Worm (Caenorhabditis elegans) whole organism, late embryonic: Measurements from ENCODE around the gene F34D6.1.
"Not testable (repeated sequence)": the region's sequence is repeated elsewhere in the genome, so short reads cannot be mapped to it uniquely, and the experiment has no call there.

Experiments
- C38D4.7 ChIP-seq: fragments of 200-800 bp; sonication (Bioruptor generic); optimal IDR thresholded peaks from 2 replicates; lab custom pipeline; 2018; ENCODE audit warnings: mild to moderate bottlenecking, missing genetic modification characterization, moderate library complexity, missing compliant biosample characterization
- T23F11.4 ChIP-seq: fragments of 200-800 bp; sonication (Bioruptor generic); optimal IDR thresholded peaks from 2 replicates; lab custom pipeline; 2018; ENCODE audit warnings: mild to moderate bottlenecking, missing genetic modification characterization, missing compliant biosample characterization
- Y22D7AL.16 ChIP-seq: sonication (generic microtip); optimal IDR thresholded peaks from 2 replicates; lab custom pipeline; 2016; ENCODE audit warnings: missing genetic modification characterization, missing compliant biosample characterization
- ahr-1 ChIP-seq: sonication (generic microtip); optimal IDR thresholded peaks from 2 replicates; lab custom pipeline; 2016; ENCODE audit warnings: missing genetic modification characterization, missing compliant biosample characterization
- ama-1 ChIP-seq: fragments of 150-350 bp; optimal IDR thresholded peaks from 2 replicates; lab custom pipeline; 2014
- ceh-14 ChIP-seq: sonication (generic microtip); optimal IDR thresholded peaks from 2 replicates; lab custom pipeline; 2016; ENCODE audit warnings: missing genotype, missing genetic modification characterization, missing compliant biosample characterization
- ceh-18 ChIP-seq: sonication (generic microtip); optimal IDR thresholded peaks from 2 replicates; lab custom pipeline; 2016; ENCODE audit warnings: missing genetic modification characterization, missing compliant biosample characterization
- ceh-19 ChIP-seq: fragments of 200-800 bp; sonication (Bioruptor generic); optimal IDR thresholded peaks from 2 replicates; lab custom pipeline; 2018; ENCODE audit warnings: mild to moderate bottlenecking, missing genetic modification characterization, missing compliant biosample characterization
- ceh-22 ChIP-seq: sonication (generic microtip); optimal IDR thresholded peaks from 2 replicates; lab custom pipeline; 2017; ENCODE audit warnings: missing biosample characterization, missing genetic modification characterization
- ceh-24 ChIP-seq: sonication (generic microtip); optimal IDR thresholded peaks from 2 replicates; lab custom pipeline; 2016; ENCODE audit warnings: mild to moderate bottlenecking, missing genetic modification characterization, missing compliant biosample characterization
- ceh-31 ChIP-seq: sonication (generic microtip); optimal IDR thresholded peaks from 2 replicates; lab custom pipeline; 2016; ENCODE audit warnings: missing genetic modification characterization, missing compliant biosample characterization
- ceh-45 ChIP-seq: fragments of 200-800 bp; sonication (Bioruptor generic); IDR thresholded peaks from 2 replicates; pipeline ENCODE4 v1.3.6; 2022; ENCODE audit warnings: missing genetic modification reagents, missing genetic modification characterization, missing compliant biosample characterization
- ceh-6 ChIP-seq: fragments of 200-800 bp; sonication (Bioruptor generic); optimal IDR thresholded peaks from 2 replicates; lab custom pipeline; 2018; ENCODE audit warnings: mild to moderate bottlenecking, missing genetic modification characterization, missing compliant biosample characterization
- che-1 ChIP-seq: sonication (generic microtip); optimal IDR thresholded peaks from 2 replicates; lab custom pipeline; 2016; ENCODE audit warnings: mild to moderate bottlenecking, missing genetic modification characterization, missing compliant biosample characterization
- elt-2 ChIP-seq: sonication (generic microtip); optimal IDR thresholded peaks from 2 replicates; lab custom pipeline; 2016; ENCODE audit warnings: missing genetic modification reagents, missing genetic modification characterization, missing compliant biosample characterization
- elt-4 ChIP-seq: sonication (generic microtip); optimal IDR thresholded peaks from 2 replicates; lab custom pipeline; 2016; ENCODE audit warnings: missing genetic modification characterization, missing compliant biosample characterization
- eyg-1 ChIP-seq: sonication (generic microtip); optimal IDR thresholded peaks from 2 replicates; lab custom pipeline; 2016; ENCODE audit warnings: missing genotype, missing genetic modification characterization, missing compliant biosample characterization
- fax-1 ChIP-seq: sonication (generic microtip); optimal IDR thresholded peaks from 2 replicates; lab custom pipeline; 2016; ENCODE audit warnings: missing genotype, missing genetic modification characterization, missing compliant biosample characterization
- mec-3 ChIP-seq: sonication (generic microtip); optimal IDR thresholded peaks from 2 replicates; lab custom pipeline; 2016; ENCODE audit warnings: borderline replicate concordance, missing genetic modification characterization, missing compliant biosample characterization
- npax-4 ChIP-seq: sonication (generic microtip); optimal IDR thresholded peaks from 2 replicates; lab custom pipeline; 2016; ENCODE audit warnings: missing genetic modification characterization, missing compliant biosample characterization
- odd-2 ChIP-seq: sonication (generic microtip); optimal IDR thresholded peaks from 2 replicates; lab custom pipeline; 2017; ENCODE audit warnings: antibody characterized with exemption, mild to moderate bottlenecking, missing genetic modification characterization, missing compliant biosample characterization
- pag-3 ChIP-seq: sonication (generic microtip); optimal IDR thresholded peaks from 2 replicates; lab custom pipeline; 2016; ENCODE audit warnings: missing compliant biosample characterization, missing genetic modification characterization, borderline replicate concordance
- pax-1 ChIP-seq: fragments of 150-350 bp; optimal IDR thresholded peaks from 2 replicates; lab custom pipeline; 2014; ENCODE audit warnings: missing biosample characterization, missing genetic modification characterization
- pha-4 ChIP-seq: fragments of 150-350 bp; optimal IDR thresholded peaks from 2 replicates; lab custom pipeline; 2018; ENCODE audit warnings: missing biosample characterization, missing genetic modification reagents, missing genetic modification characterization
- pros-1 ChIP-seq: fragments of 150-350 bp; optimal IDR thresholded peaks from 2 replicates; lab custom pipeline; 2014; ENCODE audit warnings: missing biosample characterization, missing genetic modification reagents, missing genetic modification characterization
- rnt-1 ChIP-seq: sonication (generic microtip); optimal IDR thresholded peaks from 2 replicates; lab custom pipeline; 2016; ENCODE audit warnings: missing genetic modification characterization, missing compliant biosample characterization
- syd-9 ChIP-seq: sonication (generic microtip); optimal IDR thresholded peaks from 2 replicates; lab custom pipeline; 2016; ENCODE audit warnings: mild to moderate bottlenecking, missing genetic modification characterization, moderate library complexity, missing compliant biosample characterization
- unc-3 ChIP-seq, 2 experiments: fragments of 200-800 bp in 1 of 2; sonication (Bioruptor generic) in 1 of 2; sonication (generic microtip) in 1 of 2; conservative IDR thresholded peaks in 1 of 2; optimal IDR thresholded peaks in 1 of 2; 2 replicates each; pipeline versions ENCODE4 v1.3.6 to Lab custom; 2016 to 2022; ENCODE audit warnings: missing compliant biosample characterization in 2 of 2, missing genetic modification characterization in 2 of 2, missing genetic modification reagents in 1 of 2
- unc-42 ChIP-seq: sonication (generic microtip); optimal IDR thresholded peaks from 2 replicates; lab custom pipeline; 2016; ENCODE audit warnings: missing genotype, missing genetic modification characterization, missing compliant biosample characterization
- unc-55 ChIP-seq: sonication (generic microtip); optimal IDR thresholded peaks from 2 replicates; lab custom pipeline; 2017; ENCODE audit warnings: missing biosample characterization, missing genetic modification reagents, missing genetic modification characterization

F34D6.1 gene

ce11 chrII:2684783-2685182, 3.8 kb upstream of the F34D6.1 start:
- no peak for TF ChIP-seq T23F11.4 (GFP tag; lab: Kevin White, UChicago)
- TF ChIP-seq ceh-24, result no peak
- TF ChIP-seq syd-9 (tag; lab: Kevin White, UChicago), result no peak
- no peak for TF ChIP-seq pax-1 (tag; lab: Kevin White, UChicago)
- TF ChIP-seq unc-42 (tag; lab: Kevin White, UChicago), result no peak
- TF ChIP-seq che-1 (tag; lab: Kevin White, UChicago), result no peak
- TF ChIP-seq, all 69 proteins: peak for 0

- TF ChIP-seq ama-1 (no peak), ceh-22 (no peak), pag-3 (tag; lab: Kevin White, UChicago) (no peak)
Observed at ce11 chrII:2684208-2684607, 3.2 kb upstream of the F34D6.1 start, which contains the start of gene ceh-87. TSS of gene ceh-87 (minus strand) at chrII:2684308.

ce11 chrII:2677534-2678168, 3.4 kb downstream of the F34D6.1 start, which contains the start of gene F22E5.17:
TSS of gene F22E5.17 (plus strand) at chrII:2678041.
- no peak for TF ChIP-seq ceh-24
- no peak for TF ChIP-seq pros-1 (tag; lab: Kevin White, UChicago)
- TF ChIP-seq ahr-1 (tag; lab: Kevin White, UChicago), result no peak
- peak; percentile 84 for TF ChIP-seq elt-2
- TF ChIP-seq mec-3 (tag; lab: Kevin White, UChicago), result no peak
- no peak for TF ChIP-seq eyg-1 (tag; lab: Kevin White, UChicago)

ce11 chrII:2673534-2673933, 7.5 kb downstream of the F34D6.1 start, which contains the start of the genes F22E5.20 and F22E5.1:
TSS of gene F22E5.20 (minus strand) at chrII:2673634.
TSS of gene F22E5.1 (plus strand) at chrII:2673775.
- TF ChIP-seq unc-55 (GFP tag; lab: Kevin White, UChicago); pax-1 (tag; lab: Kevin White, UChicago); Y22D7AL.16 (tag; lab: Kevin White, UChicago): not testable (repeated sequence)

DNA sequence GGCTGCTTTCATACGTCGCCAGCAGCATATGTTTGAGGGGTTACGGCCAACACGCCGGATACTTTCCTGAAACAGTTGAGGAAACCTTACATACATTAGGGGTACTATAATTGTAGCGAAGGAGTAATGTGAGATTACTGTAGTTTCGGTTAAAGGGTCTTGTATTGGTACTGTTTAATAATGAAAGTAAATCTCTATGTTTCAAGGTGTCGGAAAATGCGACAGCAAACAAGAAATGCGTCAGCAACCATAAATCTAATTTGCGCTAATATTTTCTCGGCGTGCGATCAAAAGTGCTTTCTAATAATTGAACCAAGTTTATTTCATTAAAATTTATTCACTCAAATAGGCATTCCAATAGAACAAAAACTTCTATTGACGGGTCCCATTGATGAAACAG, 8.7 kb downstream of the F34D6.1 start, which contains the start of gene sri-57:
Gene sri-57, minus strand, starts transcription at position 101 of the 400 bp plus-strand sequence.
- not testable (repeated sequence) for TF ChIP-seq mec-3 (tag; lab: Kevin White, UChicago); pha-4; unc-3 (GFP tag; conservative IDR thresholded peaks at IDR 0.05; lab: Robert Waterston, UW); unc-3 (tag; optimal IDR thresholded peaks at IDR 0.05; lab: Kevin White, UChicago)

DNA sequence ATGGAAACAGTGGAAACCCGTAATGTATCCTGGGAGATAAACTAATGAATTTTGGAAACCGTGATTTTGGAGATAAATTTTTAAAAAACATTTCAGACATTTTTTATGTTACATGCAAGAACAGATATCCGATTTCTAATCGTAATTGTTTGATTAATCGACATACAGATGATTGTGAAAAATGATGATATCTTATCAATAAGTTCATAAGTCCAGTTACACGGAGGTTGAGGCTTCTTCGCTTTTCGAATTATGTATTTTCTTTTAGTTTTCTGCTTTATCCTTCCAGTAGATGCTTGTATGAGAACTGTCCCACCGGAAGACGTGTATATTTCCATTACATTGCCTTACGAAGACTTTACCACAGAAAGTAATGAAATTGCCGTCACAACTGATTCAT, 15.4 kb downstream of the F34D6.1 start, which contains the start of gene F22E5.22:
Gene F22E5.22, plus strand, starts transcription at position 301 of the 400 bp plus-strand sequence.
- TF ChIP-seq elt-4 (no peak), ceh-24 (no peak), elt-2 (no peak), fax-1 (tag; lab: Kevin White, UChicago) (no peak), unc-3 (GFP tag; conservative IDR thresholded peaks at IDR 0.05; lab: Robert Waterston, UW) (no peak), unc-3 (tag; optimal IDR thresholded peaks at IDR 0.05; lab: Kevin White, UChicago) (no peak), ceh-14 (tag; lab: Kevin White, UChicago) (no peak), ceh-19 (GFP tag; lab: Kevin White, UChicago) (no peak), ceh-18 (tag; lab: Kevin White, UChicago) (no peak), che-1 (tag; lab: Kevin White, UChicago) (no peak), ceh-6 (no peak), odd-2 (no peak), ceh-31 (no peak), rnt-1 (no peak), ceh-45 (GFP tag; lab: Robert Waterston, UW) (no peak)

ce11 chrII:2665081-2665480, 15.9 kb downstream of the F34D6.1 start, which contains the start of gene F22E5.2:
TSS of gene F22E5.2 (plus strand) at chrII:2665381.
- not testable (repeated sequence) for TF ChIP-seq npax-4 (tag; lab: Kevin White, UChicago); elt-2; C38D4.7
